Worm (Caenorhabditis elegans) whole organism, L4 larva: Measurements from ENCODE around the gene R155.5.

ENCODE experiments used
- R02D3.7 ChIP-seq: fragments of 150-350 bp; sonication (generic microtip); optimal IDR thresholded peaks from 3 replicates; lab custom pipeline; 2014; ENCODE audit warnings: missing biosample characterization, missing genetic modification characterization
- T20F7.1 ChIP-seq: fragments of 200-800 bp; sonication (Bioruptor generic); optimal IDR thresholded peaks from 2 replicates; lab custom pipeline; 2018; ENCODE audit warnings: mild to moderate bottlenecking, missing genetic modification characterization, missing compliant biosample characterization
- Y48G9A.11 ChIP-seq: fragments of 200-800 bp; sonication (Bioruptor generic); IDR thresholded peaks from 2 replicates; pipeline ENCODE4 v1.3.6; 2022; ENCODE audit warnings: missing genetic modification reagents, missing genetic modification characterization, missing compliant biosample characterization
- Y75B8A.6 ChIP-seq: fragments of 200-800 bp; sonication (Bioruptor generic); IDR thresholded peaks from 2 replicates; pipeline ENCODE4 v1.3.6; 2022; ENCODE audit warnings: missing genetic modification reagents, missing genetic modification characterization, missing compliant biosample characterization
- ZK546.5 ChIP-seq, 2 experiments: sonication (generic microtip); optimal IDR thresholded peaks; 2 replicates each; lab custom pipeline; 2017; ENCODE audit warnings: missing biosample characterization in 2 of 2, missing genetic modification characterization in 2 of 2
- aha-1 ChIP-seq: fragments of 150-350 bp; peaks from one replicate; lab custom pipeline; 2014; ENCODE audit warnings: missing biosample characterization, missing genetic modification characterization
- ama-1 ChIP-seq: fragments of 150-350 bp; optimal IDR thresholded peaks from 2 replicates; lab custom pipeline; 2014; ENCODE audit warnings: inconsistent platforms, mixed read lengths
- arid-1 ChIP-seq: fragments of 200-800 bp; sonication (Bioruptor generic); conservative IDR thresholded peaks from 2 replicates; pipeline ENCODE4 v1.3.6; 2022; ENCODE audit warnings: missing genetic modification reagents, missing genetic modification characterization, missing compliant biosample characterization
- attf-4 ChIP-seq: sonication (generic microtip); optimal IDR thresholded peaks from 3 replicates; lab custom pipeline; 2017; ENCODE audit warnings: missing biosample characterization, missing genetic modification characterization
- ceh-28 ChIP-seq: fragments of 150-350 bp; optimal IDR thresholded peaks from 2 replicates; lab custom pipeline; 2014; ENCODE audit warnings: missing biosample characterization, missing genetic modification reagents, missing genetic modification characterization
- ceh-32 ChIP-seq: sonication (generic microtip); optimal IDR thresholded peaks from 2 replicates; lab custom pipeline; 2016; ENCODE audit warnings: mild to moderate bottlenecking, missing genetic modification characterization, missing compliant biosample characterization; ENCODE audit not compliant: poor library complexity
- daf-12 ChIP-seq: fragments of 150-350 bp; optimal IDR thresholded peaks from 2 replicates; lab custom pipeline; 2014; ENCODE audit warnings: missing biosample characterization, missing genetic modification reagents, missing genetic modification characterization
- dmd-9 ChIP-seq: fragments of 200-800 bp; sonication (Bioruptor generic); IDR thresholded peaks from 2 replicates; pipeline ENCODE4 v1.3.6; 2022; ENCODE audit warnings: missing genetic modification reagents, missing genetic modification characterization, missing compliant biosample characterization
- duxl-1 ChIP-seq: sonication (generic microtip); optimal IDR thresholded peaks from 2 replicates; lab custom pipeline; 2016; ENCODE audit warnings: mild to moderate bottlenecking, missing genetic modification characterization, moderate library complexity, missing compliant biosample characterization; ENCODE audit not compliant: poor library complexity
- dve-1 ChIP-seq: sonication (generic microtip); optimal IDR thresholded peaks from 2 replicates; lab custom pipeline; 2017; ENCODE audit warnings: antibody characterized with exemption, mild to moderate bottlenecking, missing genetic modification characterization, missing compliant biosample characterization; ENCODE audit not compliant: insufficient read depth
- egl-43 ChIP-seq: fragments of 200-800 bp; sonication (Bioruptor generic); IDR thresholded peaks from 2 replicates; pipeline ENCODE4 v1.3.6; 2022; ENCODE audit warnings: missing genetic modification reagents, missing genetic modification characterization, missing compliant biosample characterization
- fkh-10 ChIP-seq: fragments of 150-350 bp; optimal IDR thresholded peaks from 2 replicates; lab custom pipeline; 2014; ENCODE audit warnings: missing biosample characterization, missing genetic modification reagents, missing genetic modification characterization
- gei-8 ChIP-seq: fragments of 200-800 bp; sonication (Bioruptor generic); optimal IDR thresholded peaks from 2 replicates; lab custom pipeline; 2018; ENCODE audit warnings: mild to moderate bottlenecking, missing genetic modification characterization, missing compliant biosample characterization
- hif-1 ChIP-seq, 2 experiments: sonication (generic microtip); optimal IDR thresholded peaks; 2 replicates each; lab custom pipeline; 2016 to 2017; ENCODE audit warnings: missing compliant biosample characterization in 2 of 2, missing genetic modification characterization in 2 of 2, missing genetic modification reagents in 2 of 2, missing genotype in 2 of 2, mild to moderate bottlenecking in 1 of 2
- hlh-11 ChIP-seq: fragments of 200-800 bp; sonication (Bioruptor generic); optimal IDR thresholded peaks from 2 replicates; lab custom pipeline; 2018; ENCODE audit warnings: mild to moderate bottlenecking, missing genetic modification characterization, missing compliant biosample characterization
- hmg-1.1 ChIP-seq: fragments of 200-800 bp; sonication (Bioruptor generic); IDR thresholded peaks from 2 replicates; pipeline ENCODE4 v1.3.6; 2022; ENCODE audit warnings: missing genetic modification reagents, missing genetic modification characterization, missing compliant biosample characterization
- lim-7 ChIP-seq: fragments of 200-800 bp; sonication (Bioruptor generic); IDR thresholded peaks from 2 replicates; pipeline ENCODE4 v1.3.6; 2022; ENCODE audit warnings: missing genetic modification characterization, missing compliant biosample characterization
- lin-29 ChIP-seq: fragments of 200-800 bp; sonication (Bioruptor generic); IDR thresholded peaks from 2 replicates; pipeline ENCODE4 v1.3.6; 2022; ENCODE audit warnings: missing genetic modification reagents, missing genetic modification characterization, missing compliant biosample characterization
- lin-38 ChIP-seq: fragments of 200-800 bp; sonication (Bioruptor generic); IDR thresholded peaks from 2 replicates; pipeline ENCODE4 v1.3.6; 2022; ENCODE audit warnings: missing genetic modification reagents, missing genetic modification characterization, missing compliant biosample characterization
- lsy-2 ChIP-seq, 2 experiments: fragments of 150-350 bp in 1 of 2; sonication (generic microtip) in 1 of 2; optimal IDR thresholded peaks; 2 replicates each; lab custom pipeline; 2014 to 2017; ENCODE audit warnings: missing biosample characterization in 2 of 2, missing genetic modification characterization in 2 of 2
- madf-9 ChIP-seq: fragments of 200-800 bp; sonication (Bioruptor generic); conservative IDR thresholded peaks from 2 replicates; pipeline ENCODE4 v1.3.6; 2022; ENCODE audit warnings: missing genetic modification reagents, missing genetic modification characterization, missing compliant biosample characterization
- mdt-29 ChIP-seq: fragments of 200-800 bp; sonication (Bioruptor generic); IDR thresholded peaks from 2 replicates; pipeline ENCODE4 v1.3.6; 2022; ENCODE audit warnings: missing genetic modification reagents, missing genetic modification characterization, missing compliant biosample characterization
- nhr-10 ChIP-seq: fragments of 150-350 bp; optimal IDR thresholded peaks from 2 replicates; lab custom pipeline; 2014; ENCODE audit warnings: missing biosample characterization, missing genetic modification characterization
- nhr-102 ChIP-seq: sonication (generic microtip); optimal IDR thresholded peaks from 2 replicates; lab custom pipeline; 2016; ENCODE audit warnings: mild to moderate bottlenecking, missing genetic modification characterization, moderate library complexity, missing compliant biosample characterization
- nhr-111 ChIP-seq: fragments of 200-800 bp; sonication (Bioruptor generic); optimal IDR thresholded peaks from 2 replicates; lab custom pipeline; 2018; ENCODE audit warnings: mild to moderate bottlenecking, missing genetic modification characterization, missing compliant biosample characterization
- nhr-25 ChIP-seq: sonication (generic microtip); optimal IDR thresholded peaks from 2 replicates; lab custom pipeline; 2017; ENCODE audit warnings: missing genetic modification characterization, mild to moderate bottlenecking, missing compliant biosample characterization, antibody characterized with exemption, moderate library complexity, borderline replicate concordance; ENCODE audit not compliant: insufficient read depth
- nhr-28 ChIP-seq: fragments of 150-350 bp; optimal IDR thresholded peaks from 2 replicates; lab custom pipeline; 2014; ENCODE audit warnings: missing biosample characterization, missing genetic modification characterization
- nhr-41 ChIP-seq: fragments of 200-800 bp; sonication (Bioruptor generic); IDR thresholded peaks from 2 replicates; pipeline ENCODE4 v1.3.6; 2022; ENCODE audit warnings: missing genetic modification reagents, missing genetic modification characterization, missing compliant biosample characterization
- nhr-42 ChIP-seq: fragments of 200-800 bp; sonication (Bioruptor generic); IDR thresholded peaks from 2 replicates; pipeline ENCODE4 v1.3.6; 2022; ENCODE audit warnings: missing genetic modification characterization, missing compliant biosample characterization
- nhr-48 ChIP-seq: sonication (generic microtip); optimal IDR thresholded peaks from 2 replicates; lab custom pipeline; 2016; ENCODE audit warnings: mild to moderate bottlenecking, missing genetic modification characterization, missing compliant biosample characterization
- nhr-76 ChIP-seq: fragments of 150-350 bp; optimal IDR thresholded peaks from 2 replicates; lab custom pipeline; 2014; ENCODE audit warnings: missing biosample characterization, missing genetic modification characterization
- pha-4 ChIP-seq, 2 experiments: fragments of 150-350 bp in 1 of 2; fragments of 200-800 bp in 1 of 2; sonication (Bioruptor generic) in 1 of 2; IDR thresholded peaks in 1 of 2; optimal IDR thresholded peaks in 1 of 2; 2 replicates each; pipeline versions ENCODE4 v1.3.6 to Lab custom; 2014 to 2022; ENCODE audit warnings: missing genetic modification characterization in 2 of 2, missing genetic modification reagents in 2 of 2, missing biosample characterization in 1 of 2, missing compliant biosample characterization in 1 of 2
- php-3 ChIP-seq: fragments of 200-800 bp; sonication (Bioruptor generic); IDR thresholded peaks from 2 replicates; pipeline ENCODE4 v1.3.6; 2022; ENCODE audit warnings: missing genetic modification reagents, missing genetic modification characterization, missing compliant biosample characterization
- saeg-2 ChIP-seq: fragments of 200-800 bp; sonication (Bioruptor generic); IDR thresholded peaks from 2 replicates; pipeline ENCODE4 v1.3.6; 2022; ENCODE audit warnings: missing genetic modification reagents, missing genetic modification characterization, missing compliant biosample characterization
- skn-1 ChIP-seq: fragments of 150-350 bp; optimal IDR thresholded peaks from 2 replicates; lab custom pipeline; 2014; ENCODE audit warnings: missing biosample characterization, missing genetic modification characterization
- snpc-4 ChIP-seq: fragments of 150-350 bp; optimal IDR thresholded peaks from 2 replicates; lab custom pipeline; 2014; ENCODE audit warnings: missing biosample characterization, missing genetic modification characterization
- spr-1 ChIP-seq: sonication (generic microtip); optimal IDR thresholded peaks from 2 replicates; lab custom pipeline; 2016; ENCODE audit warnings: mild to moderate bottlenecking, missing genetic modification characterization, missing compliant biosample characterization
- tra-1 ChIP-seq: fragments of 200-800 bp; sonication (Bioruptor generic); IDR thresholded peaks from 2 replicates; pipeline ENCODE4 v1.3.6; 2022; ENCODE audit warnings: missing genetic modification reagents, missing genetic modification characterization, missing compliant biosample characterization
- unc-130 ChIP-seq: sonication (generic microtip); optimal IDR thresholded peaks from 2 replicates; lab custom pipeline; 2016; ENCODE audit warnings: missing genetic modification reagents, missing genetic modification characterization, missing compliant biosample characterization
- zfp-2 ChIP-seq: sonication (generic microtip); optimal IDR thresholded peaks from 2 replicates; lab custom pipeline; 2016; ENCODE audit warnings: mild to moderate bottlenecking, missing genetic modification characterization, missing compliant biosample characterization
- zip-11 ChIP-seq: fragments of 200-800 bp; sonication (Bioruptor generic); IDR thresholded peaks from 2 replicates; pipeline ENCODE4 v1.3.6; 2022; ENCODE audit warnings: missing genetic modification characterization, missing compliant biosample characterization
- zip-2 ChIP-seq: fragments of 150-350 bp; optimal IDR thresholded peaks from 2 replicates; lab custom pipeline; 2014; ENCODE audit warnings: missing biosample characterization, missing genetic modification characterization
- ztf-11 ChIP-seq: fragments of 150-350 bp; optimal IDR thresholded peaks from 2 replicates; lab custom pipeline; 2014; ENCODE audit warnings: missing biosample characterization, missing genetic modification characterization

The R155.5 gene

ce11 chrIII:1923419-1924318, 46.7 kb downstream of the R155.5 start (continued):
- peak; percentile 68 for TF ChIP-seq T20F7.1 (GFP tag; lab: Kevin White, UChicago)
- TF ChIP-seq dmd-9, result no peak
- no peak for TF ChIP-seq nhr-76 (tag; lab: Kevin White, UChicago)
- peak; percentile 94 for TF ChIP-seq nhr-48 (tag; lab: Kevin White, UChicago)
- TF ChIP-seq mdt-29 (GFP tag; lab: Robert Waterston, UW), result no peak
- 0 out of 2 replicates have a peak, but pooled peaks have one; percentile 49 for TF ChIP-seq nhr-42 (GFP tag; lab: Robert Waterston, UW)
- no peak for TF ChIP-seq ZK546.5 (tag; optimal IDR thresholded peaks at IDR 0.05; lab: Kevin White, UChicago)
- peak; percentile 89 for TF ChIP-seq saeg-2
- peak; percentile 47; the same call in 1 of the 2 replicates for TF ChIP-seq arid-1 (GFP tag; lab: Robert Waterston, UW)
- TF ChIP-seq hlh-11 (tag; lab: Kevin White, UChicago), result peak; percentile 99
- TF ChIP-seq lim-7, result no peak
- TF ChIP-seq lsy-2 (tag; optimal IDR thresholded peaks at IDR 0.05; lab: Kevin White, UChicago), result peak; percentile 64 to 83
- peak; percentile 88 for TF ChIP-seq nhr-25 (tag; lab: Kevin White, UChicago)
- peak; percentile 52 for TF ChIP-seq ceh-32 (tag; lab: Kevin White, UChicago)
- peak; percentile 88 for TF ChIP-seq madf-9 (GFP tag; lab: Robert Waterston, UW)
- TF ChIP-seq nhr-41 (GFP tag; lab: Robert Waterston, UW), result no peak
- peak; percentile 48 for TF ChIP-seq nhr-102 (tag; lab: Kevin White, UChicago)
- TF ChIP-seq duxl-1 (tag; lab: Kevin White, UChicago), result no peak
- no peak for TF ChIP-seq zip-11 (GFP tag; lab: Robert Waterston, UW)
- TF ChIP-seq lin-38 (GFP tag; lab: Robert Waterston, UW), result peak; percentile 59
- no peak for TF ChIP-seq nhr-111 (GFP tag; lab: Kevin White, UChicago)
- TF ChIP-seq daf-12 (tag; lab: Kevin White, UChicago), result no peak
- TF ChIP-seq attf-4 (tag; lab: Kevin White, UChicago), result no peak
- peak; percentile 4 for TF ChIP-seq zfp-2
- no peak for TF ChIP-seq Y75B8A.6 (GFP tag; lab: Robert Waterston, UW)
- no peak for TF ChIP-seq unc-130 (GFP tag; lab: Kevin White, UChicago)
- no peak for TF ChIP-seq zip-2
- TF ChIP-seq hmg-1.1 (GFP tag; lab: Robert Waterston, UW), result peak; percentile 88
- peak; percentile 91 for TF ChIP-seq fkh-10 (GFP tag; lab: Kevin White, UChicago)
- TF ChIP-seq ztf-11 (tag; lab: Kevin White, UChicago), result no peak
- no peak for TF ChIP-seq R02D3.7 (tag; lab: Kevin White, UChicago)
- TF ChIP-seq nhr-10, result peak; percentile 69
- TF ChIP-seq egl-43, result peak; percentile 80
- peak; percentile 86 for TF ChIP-seq lin-29 (GFP tag; lab: Robert Waterston, UW)
- TF ChIP-seq tra-1 (GFP tag; lab: Robert Waterston, UW), result peak; percentile 88
- peak; percentile 99 for TF ChIP-seq aha-1 (tag; lab: Kevin White, UChicago)
- TF ChIP-seq dve-1, result peak; percentile 65
- peak; percentile 6 for TF ChIP-seq ceh-28 (tag; lab: Kevin White, UChicago)
- TF ChIP-seq nhr-28 (tag; lab: Kevin White, UChicago), result peak; percentile 81
- TF ChIP-seq pha-4 (GFP tag; IDR thresholded peaks at IDR 0.05; lab: Robert Waterston, UW), result peak; percentile 93
- no peak for TF ChIP-seq pha-4 (tag; optimal IDR thresholded peaks at IDR 0.05; lab: Kevin White, UChicago)
- peak; percentile 98 for TF ChIP-seq gei-8 (GFP tag; lab: Kevin White, UChicago)
- TF ChIP-seq skn-1, result no peak
- TF ChIP-seq spr-1 (tag; lab: Kevin White, UChicago), result peak; percentile 28
- no peak for TF ChIP-seq ama-1
- no peak for TF ChIP-seq Y48G9A.11 (GFP tag; lab: Robert Waterston, UW)
- TF ChIP-seq php-3 (GFP tag; lab: Robert Waterston, UW), result 0 out of 2 replicates have a peak, but pooled peaks have one; percentile 28
- no peak for TF ChIP-seq snpc-4 (tag; lab: Kevin White, UChicago)
- peak in 1 of 2 experiments; percentile 52 for TF ChIP-seq hif-1 (tag; optimal IDR thresholded peaks at IDR 0.05; lab: Kevin White, UChicago)
